Worm (Caenorhabditis elegans) whole organism, early embryonic: ENCODE measurements around the gene T04A6.3.

Experiments
- B0310.2 ChIP-seq: sonication (generic microtip); optimal IDR thresholded peaks from 2 replicates; lab custom pipeline; 2016; ENCODE audit warnings: mild to moderate bottlenecking, missing genetic modification characterization, missing compliant biosample characterization
- F13C5.2 ChIP-seq: sonication (generic microtip); optimal IDR thresholded peaks from 2 replicates; lab custom pipeline; 2017; ENCODE audit warnings: mild to moderate bottlenecking, missing genetic modification characterization, inconsistent platforms, missing compliant biosample characterization
- aly-1 ChIP-seq: sonication (generic microtip); optimal IDR thresholded peaks from 2 replicates; lab custom pipeline; 2016; ENCODE audit warnings: missing genetic modification characterization, missing compliant biosample characterization
- ama-1 ChIP-seq: fragments of 150-350 bp; optimal IDR thresholded peaks from 2 replicates; lab custom pipeline; 2014
- ceh-13 ChIP-seq: fragments of 200-800 bp; sonication (Bioruptor generic); optimal IDR thresholded peaks from 2 replicates; lab custom pipeline; 2018; ENCODE audit warnings: mild to moderate bottlenecking, missing genetic modification characterization, missing compliant biosample characterization
- ceh-36 ChIP-seq: sonication (generic microtip); optimal IDR thresholded peaks from 2 replicates; lab custom pipeline; 2016; ENCODE audit warnings: missing genetic modification characterization, inconsistent platforms, missing compliant biosample characterization
- ets-7 ChIP-seq: sonication (generic microtip); optimal IDR thresholded peaks from 2 replicates; lab custom pipeline; 2016; ENCODE audit warnings: missing genotype, missing genetic modification characterization, missing compliant biosample characterization
- flt-1 ChIP-seq: fragments of 200-800 bp; sonication (Bioruptor generic); IDR thresholded peaks from 2 replicates; pipeline ENCODE4 v1.3.6; 2022; ENCODE audit warnings: missing genetic modification characterization, missing compliant biosample characterization
- hmbx-1 ChIP-seq: sonication (generic microtip); optimal IDR thresholded peaks from 2 replicates; lab custom pipeline; 2016; ENCODE audit warnings: mild to moderate bottlenecking, missing genetic modification characterization, missing compliant biosample characterization
- hmg-4 ChIP-seq: fragments of 200-800 bp; sonication (Bioruptor generic); optimal IDR thresholded peaks from 2 replicates; lab custom pipeline; 2018; ENCODE audit warnings: mild to moderate bottlenecking, missing genetic modification characterization, missing compliant biosample characterization
- hnd-1 ChIP-seq: sonication (generic microtip); optimal IDR thresholded peaks from 2 replicates; lab custom pipeline; 2016; ENCODE audit warnings: missing genetic modification characterization, missing compliant biosample characterization
- pes-1 ChIP-seq: fragments of 200-800 bp; sonication (Bioruptor generic); IDR thresholded peaks from 2 replicates; pipeline ENCODE4 v1.3.6; 2022; ENCODE audit warnings: missing genetic modification reagents, missing genetic modification characterization, missing compliant biosample characterization
- scrt-1 ChIP-seq: fragments of 200-800 bp; sonication (Bioruptor generic); IDR thresholded peaks from 2 replicates; pipeline ENCODE4 v1.3.6; 2022; ENCODE audit warnings: missing genetic modification characterization, missing compliant biosample characterization
- sea-1 ChIP-seq: fragments of 200-800 bp; sonication (Bioruptor generic); conservative IDR thresholded peaks from 2 replicates; pipeline ENCODE4 v1.3.6; 2022; ENCODE audit warnings: missing genetic modification characterization, missing compliant biosample characterization
- tbx-11 ChIP-seq: fragments of 200-800 bp; sonication (Bioruptor generic); IDR thresholded peaks from 2 replicates; pipeline ENCODE4 v1.3.6; 2022; ENCODE audit warnings: missing genetic modification characterization, missing compliant biosample characterization
- tbx-37 ChIP-seq: fragments of 200-800 bp; sonication (Bioruptor generic); conservative IDR thresholded peaks from 2 replicates; pipeline ENCODE4 v1.3.6; 2022; ENCODE audit warnings: missing genetic modification reagents, missing genetic modification characterization, missing compliant biosample characterization
- tra-4 ChIP-seq: sonication (generic microtip); optimal IDR thresholded peaks from 2 replicates; lab custom pipeline; 2017; ENCODE audit warnings: missing genetic modification characterization, missing compliant biosample characterization

The T04A6.3 gene

ce11 chrIII:7608223-7608622 is at the start of gene T04A6.3:
T04A6.3 (minus strand) TSS chrIII:7608323.
- TF ChIP-seq tbx-11 (no peak), flt-1 (no peak), sea-1 (GFP tag; lab: Robert Waterston, UW) (no peak), ceh-36 (no peak), aly-1 (no peak), pes-1 (no peak), tbx-37 (GFP tag; lab: Robert Waterston, UW) (no peak), ets-7 (no peak), B0310.2 (tag; lab: Kevin White, UChicago) (no peak), ama-1 (lab: Kevin White, UChicago) (no peak)

ce11 chrIII:7656474-7656873 is 48.4 kb upstream of the T04A6.3 start, which contains the start of gene ZK783.7:
ZK783.7 (plus strand) TSS chrIII:7656719.
- TF ChIP-seq hmg-4 (GFP tag; lab: Kevin White, UChicago) (peak; percentile 60), aly-1 (no peak)

ce11 chrIII:7655932-7656331 is 47.8 kb upstream of the T04A6.3 start, which contains the start of gene baz-2:
baz-2 (minus strand) TSS chrIII:7656032.
- TF ChIP-seq aly-1 (no peak), hnd-1 (no peak)

ce11 chrIII:7655498-7655897 is 47.4 kb upstream of the T04A6.3 start:
- no peak for TF ChIP-seq tbx-37 (GFP tag; lab: Robert Waterston, UW)
- no peak; the same call in 1 of the 2 replicates for TF ChIP-seq pes-1
- TF ChIP-seq sea-1 (GFP tag; lab: Robert Waterston, UW): no peak
- TF ChIP-seq ceh-36: no peak
- TF ChIP-seq aly-1: no peak
- no peak for TF ChIP-seq tra-4 (tag; lab: Kevin White, UChicago)
- TF ChIP-seq hnd-1: no peak
- TF ChIP-seq tbx-11: no peak
- no peak for TF ChIP-seq F13C5.2 (tag; lab: Kevin White, UChicago)
- no peak for TF ChIP-seq B0310.2 (tag; lab: Kevin White, UChicago)
- no peak for TF ChIP-seq ceh-13
- no peak for TF ChIP-seq hmg-4 (GFP tag; lab: Kevin White, UChicago)
- TF ChIP-seq hmbx-1 (tag; lab: Kevin White, UChicago): no peak
- TF ChIP-seq scrt-1 (GFP tag; lab: Robert Waterston, UW): no peak

DNA sequence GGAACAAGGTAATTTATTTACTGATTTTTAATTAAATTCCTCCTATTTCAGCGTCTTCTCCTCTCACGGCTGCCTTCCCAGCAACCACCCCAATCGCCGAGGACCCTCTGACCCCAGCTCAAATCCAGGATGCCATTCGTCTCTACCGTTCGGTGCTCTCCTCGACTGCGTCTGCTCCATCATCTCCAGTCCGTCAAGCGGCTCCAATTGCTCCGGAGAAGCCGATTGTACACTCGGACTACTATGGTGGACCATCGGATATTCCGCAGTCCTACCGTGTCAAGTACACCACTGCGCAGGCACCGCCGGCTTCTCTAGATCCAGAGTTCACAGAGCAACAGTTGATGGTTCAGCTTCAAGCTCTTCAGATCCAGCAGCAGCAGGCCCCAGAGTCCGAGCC is 40.7 kb upstream of the T04A6.3 start:
- no peak for TF ChIP-seq ama-1 (lab: Kevin White, UChicago)
- no peak for TF ChIP-seq B0310.2 (tag; lab: Kevin White, UChicago)
- TF ChIP-seq tra-4 (tag; lab: Kevin White, UChicago): no peak
- no peak for TF ChIP-seq scrt-1 (GFP tag; lab: Robert Waterston, UW)
- no peak for TF ChIP-seq tbx-11
- TF ChIP-seq pes-1: no peak
- no peak for TF ChIP-seq F13C5.2 (tag; lab: Kevin White, UChicago)
- no peak for TF ChIP-seq flt-1
- no peak for TF ChIP-seq hnd-1
- TF ChIP-seq aly-1: no peak
- TF ChIP-seq ets-7: no peak
- no peak for TF ChIP-seq ceh-13
- TF ChIP-seq hmg-4 (GFP tag; lab: Kevin White, UChicago): no peak
- no peak for TF ChIP-seq sea-1 (GFP tag; lab: Robert Waterston, UW)
- no peak for TF ChIP-seq ceh-36
- TF ChIP-seq hmbx-1 (tag; lab: Kevin White, UChicago): no peak
- no peak for TF ChIP-seq tbx-37 (GFP tag; lab: Robert Waterston, UW)

DNA sequence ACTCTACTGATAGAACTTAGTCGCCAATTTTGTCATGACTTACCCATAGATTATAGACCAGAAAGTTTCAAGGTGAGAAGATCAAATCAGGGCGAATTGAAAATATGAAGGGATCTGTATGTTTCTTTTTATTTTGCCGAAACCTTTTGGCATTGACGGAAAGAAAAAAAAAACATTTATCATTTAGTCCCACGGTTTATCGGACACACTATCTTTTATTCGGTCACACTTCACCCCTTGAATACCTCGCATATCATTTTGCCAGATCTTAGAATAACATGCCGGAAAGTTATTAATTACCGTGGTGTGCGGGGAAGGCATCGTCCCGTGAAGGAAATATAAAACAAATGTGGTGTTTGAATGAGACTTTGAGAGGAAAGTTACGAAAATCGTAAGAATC is 37.0 kb upstream of the T04A6.3 start:
- TF ChIP-seq ama-1 (lab: Kevin White, UChicago): no peak

- TF ChIP-seq hnd-1: no peak
- no peak for TF ChIP-seq hmbx-1 (tag; lab: Kevin White, UChicago)
- TF ChIP-seq ets-7: no peak
- no peak for TF ChIP-seq flt-1
- no peak for TF ChIP-seq hmg-4 (GFP tag; lab: Kevin White, UChicago)
- no peak for TF ChIP-seq tbx-37 (GFP tag; lab: Robert Waterston, UW)
- no peak for TF ChIP-seq sea-1 (GFP tag; lab: Robert Waterston, UW)
- no peak for TF ChIP-seq aly-1
- no peak for TF ChIP-seq ceh-36
- TF ChIP-seq F13C5.2 (tag; lab: Kevin White, UChicago): no peak
- TF ChIP-seq tra-4 (tag; lab: Kevin White, UChicago): no peak
- TF ChIP-seq ama-1 (lab: Kevin White, UChicago): no peak
These were observed 35.9 kb upstream of the T04A6.3 start for ce11 chrIII:7643902-7644641.

DNA sequence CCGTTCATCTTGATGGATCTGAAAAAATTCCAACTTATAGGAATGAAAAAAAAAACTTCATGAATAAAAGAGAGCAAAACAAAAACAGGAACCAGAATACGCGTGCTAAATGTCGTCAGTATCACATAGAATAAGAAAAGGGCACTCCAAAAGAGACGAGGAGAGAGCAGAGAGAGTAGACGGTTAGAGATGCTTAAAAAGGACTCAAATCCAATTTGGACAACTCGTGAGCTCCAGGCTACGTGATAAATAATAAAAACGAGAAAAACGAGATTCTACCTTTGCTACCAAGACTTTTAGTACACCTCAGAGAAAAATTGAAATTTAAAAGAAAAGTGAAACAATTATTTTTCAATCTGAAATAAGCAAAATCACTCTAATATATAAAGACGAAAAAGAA is 35.0 kb upstream of the T04A6.3 start, which contains the start of gene upp-1:
TSS of gene upp-1 (minus strand) at position 18 of the 400 bp plus-strand sequence.
- TF ChIP-seq tra-4 (tag; lab: Kevin White, UChicago) (no peak), tbx-11 (no peak), ceh-36 (no peak), sea-1 (GFP tag; lab: Robert Waterston, UW) (no peak), hnd-1 (no peak), ceh-13 (no peak)

ce11 chrIII:7642015-7642414 is 33.9 kb upstream of the T04A6.3 start:
- TF ChIP-seq ets-7 (peak; percentile 40), scrt-1 (GFP tag; lab: Robert Waterston, UW) (peak; percentile 83), hnd-1 (peak; percentile 51), B0310.2 (tag; lab: Kevin White, UChicago) (peak; percentile 53), aly-1 (peak; percentile 6), tra-4 (tag; lab: Kevin White, UChicago) (no peak), F13C5.2 (tag; lab: Kevin White, UChicago) (peak; percentile 74), ceh-36 (peak; percentile 77), flt-1 (no peak), hmbx-1 (tag; lab: Kevin White, UChicago) (peak; percentile 31), hmg-4 (GFP tag; lab: Kevin White, UChicago) (peak; percentile 12), ama-1 (lab: Kevin White, UChicago) (no peak), ceh-13 (peak; percentile 50), tbx-11 (peak; percentile 74), sea-1 (GFP tag; lab: Robert Waterston, UW) (peak; percentile 81), tbx-37 (GFP tag; lab: Robert Waterston, UW) (peak; percentile 54; the same call in 1 of the 2 replicates), pes-1 (no peak; the same call in 1 of the 2 replicates)
